Fruit fly (Drosophila melanogaster) whole organism, embryonic: ENCODE data around the gene CG31265.

Source experiments
- CG11085 ChIP-seq: fragments of 200-800 bp; sonication (Bioruptor generic); IDR thresholded peaks from 2 replicates; pipeline ENCODE4 v1.3.6; 2022; ENCODE audit warnings: missing biosample characterization, missing genetic modification characterization
- CG11247 ChIP-seq: fragments of 200-800 bp; sonication (Bioruptor generic); IDR thresholded peaks from 2 replicates; pipeline ENCODE4 v1.3.6; 2022; ENCODE audit warnings: missing biosample characterization, missing genetic modification characterization
- CG11695 ChIP-seq: fragments of 200-800 bp; sonication (Bioruptor generic); IDR thresholded peaks from 3 replicates; pipeline ENCODE4 v1.3.6; 2022; ENCODE audit warnings: missing biosample characterization, missing genetic modification characterization
- CG12071 ChIP-seq: fragments of 200-800 bp; sonication (Bioruptor generic); optimal IDR thresholded peaks from 3 replicates; lab custom pipeline; 2018; ENCODE audit warnings: missing biosample characterization, mild to moderate bottlenecking, missing genetic modification characterization
- CG12391 ChIP-seq: fragments of 200-800 bp; sonication (Bioruptor generic); optimal IDR thresholded peaks from 3 replicates; lab custom pipeline; 2018; ENCODE audit warnings: missing biosample characterization, mild to moderate bottlenecking, missing genetic modification characterization, moderate library complexity
- CG12769 ChIP-seq: fragments of 200-800 bp; sonication (Bioruptor generic); optimal IDR thresholded peaks from 2 replicates; lab custom pipeline; 2019; ENCODE audit warnings: missing biosample characterization, mild to moderate bottlenecking, missing genetic modification characterization, moderate library complexity
- CG13775 ChIP-seq: fragments of 200-800 bp; sonication (Bioruptor generic); optimal IDR thresholded peaks from 3 replicates; lab custom pipeline; 2017; ENCODE audit warnings: missing biosample characterization, mild to moderate bottlenecking, missing genetic modification characterization
- CG14965 ChIP-seq: fragments of 200-800 bp; sonication (Bioruptor generic); optimal IDR thresholded peaks from 2 replicates; lab custom pipeline; 2016; ENCODE audit warnings: missing biosample characterization, missing genetic modification characterization, borderline replicate concordance
- CG15514 ChIP-seq: fragments of 200-800 bp; sonication (Bioruptor generic); optimal IDR thresholded peaks from 3 replicates; lab custom pipeline; 2017; ENCODE audit warnings: missing biosample characterization, missing genetic modification characterization, mild to moderate bottlenecking, moderate library complexity, missing genetic modification reagents
- CG1602 ChIP-seq: fragments of 200-800 bp; sonication (Bioruptor generic); optimal IDR thresholded peaks from 3 replicates; lab custom pipeline; 2016; ENCODE audit warnings: missing biosample characterization, missing genetic modification characterization
- CG1603 ChIP-seq: fragments of 200-800 bp; sonication (Bioruptor generic); optimal IDR thresholded peaks from 2 replicates; lab custom pipeline; 2019; ENCODE audit warnings: missing biosample characterization, mild to moderate bottlenecking, missing genetic modification characterization, moderate library complexity
- CG16813 ChIP-seq: fragments of 200-800 bp; sonication (Bioruptor generic); IDR thresholded peaks from 3 replicates; pipeline ENCODE4 v1.3.6; 2022; ENCODE audit warnings: missing biosample characterization, missing genetic modification characterization; ENCODE audit not compliant: partially characterized antibody
- CG17186 ChIP-seq: fragments of 200-800 bp; sonication (Bioruptor generic); optimal IDR thresholded peaks from 3 replicates; lab custom pipeline; 2017; ENCODE audit warnings: missing biosample characterization, missing genetic modification reagents, missing genetic modification characterization
- CG18262 ChIP-seq: fragments of 200-800 bp; optimal IDR thresholded peaks from 3 replicates; lab custom pipeline; 2019; ENCODE audit warnings: missing biosample characterization, mild to moderate bottlenecking, missing genetic modification characterization, moderate library complexity
- CG18619 ChIP-seq: fragments of 200-800 bp; sonication (Bioruptor generic); optimal IDR thresholded peaks from 3 replicates; lab custom pipeline; 2017; ENCODE audit warnings: missing biosample characterization, mild to moderate bottlenecking, missing genetic modification characterization
- CG2712 ChIP-seq: fragments of 200-800 bp; optimal IDR thresholded peaks from 3 replicates; lab custom pipeline; 2019; ENCODE audit warnings: missing biosample characterization, mild to moderate bottlenecking, missing genetic modification characterization, moderate library complexity
- CG30020 ChIP-seq: fragments of 200-800 bp; optimal IDR thresholded peaks from 2 replicates; lab custom pipeline; 2019; ENCODE audit warnings: missing biosample characterization, mild to moderate bottlenecking, missing genetic modification characterization, moderate library complexity
- CG31388 ChIP-seq: fragments of 200-800 bp; sonication (Bioruptor generic); optimal IDR thresholded peaks from 2 replicates; lab custom pipeline; 2016; ENCODE audit warnings: missing biosample characterization, missing genetic modification characterization
- CG34376 ChIP-seq: fragments of 200-800 bp; sonication (Bioruptor generic); optimal IDR thresholded peaks from 2 replicates; lab custom pipeline; 2018; ENCODE audit warnings: missing biosample characterization, mild to moderate bottlenecking, missing genetic modification characterization
- CG42726 ChIP-seq: fragments of 200-800 bp; sonication (Bioruptor generic); IDR thresholded peaks from 2 replicates; pipeline ENCODE4 v1.3.6; 2022; ENCODE audit warnings: missing biosample characterization, missing genetic modification characterization; ENCODE audit not compliant: partially characterized antibody
- CG4328 ChIP-seq: fragments of 200-800 bp; sonication (Bioruptor generic); optimal IDR thresholded peaks from 3 replicates; lab custom pipeline; 2017; ENCODE audit warnings: missing biosample characterization, missing genetic modification reagents, missing genetic modification characterization
- CG4617 ChIP-seq: fragments of 200-800 bp; sonication (Bioruptor generic); optimal IDR thresholded peaks from 3 replicates; lab custom pipeline; 2016; ENCODE audit warnings: missing biosample characterization, missing genetic modification characterization, borderline replicate concordance
- CG5245 ChIP-seq: fragments of 200-800 bp; sonication (Bioruptor generic); optimal IDR thresholded peaks from 3 replicates; lab custom pipeline; 2016; ENCODE audit warnings: missing biosample characterization, missing genetic modification characterization
- CTCF ChIP-seq: fragments of 200-800 bp; sonication (Bioruptor generic); optimal IDR thresholded peaks from 2 replicates; lab custom pipeline; 2017; ENCODE audit warnings: missing biosample characterization, mild to moderate bottlenecking, missing genetic modification characterization, moderate library complexity
- Chrac-16 ChIP-seq: fragments of 200-800 bp; sonication (Bioruptor generic); optimal IDR thresholded peaks from 3 replicates; lab custom pipeline; 2016; ENCODE audit warnings: missing biosample characterization, missing genetic modification characterization
- Dek ChIP-seq: fragments of 200-800 bp; sonication (Bioruptor generic); optimal IDR thresholded peaks from 3 replicates; lab custom pipeline; 2019; ENCODE audit warnings: missing biosample characterization, mild to moderate bottlenecking, missing genetic modification characterization, moderate library complexity
- Doc3 ChIP-seq: fragments of 200-800 bp; sonication (Bioruptor generic); IDR thresholded peaks from 3 replicates; pipeline ENCODE4 v1.3.6; 2022; ENCODE audit warnings: missing biosample characterization, missing genetic modification characterization; ENCODE audit not compliant: partially characterized antibody
- Ets97D ChIP-seq: fragments of 200-800 bp; sonication (Bioruptor generic); optimal IDR thresholded peaks from 3 replicates; lab custom pipeline; 2016; ENCODE audit warnings: missing biosample characterization, missing genetic modification characterization
- HmgD ChIP-seq: fragments of 200-800 bp; sonication (Bioruptor generic); optimal IDR thresholded peaks from 3 replicates; lab custom pipeline; 2016; ENCODE audit warnings: missing biosample characterization, missing genetic modification characterization
- Opbp ChIP-seq: fragments of 200-800 bp; sonication (Bioruptor generic); IDR thresholded peaks from 3 replicates; pipeline ENCODE4 v1.3.6; 2022; ENCODE audit warnings: missing biosample characterization, missing genetic modification characterization; ENCODE audit not compliant: partially characterized antibody
- PHDP ChIP-seq: fragments of 200-800 bp; sonication (Bioruptor generic); optimal IDR thresholded peaks from 3 replicates; lab custom pipeline; 2018; ENCODE audit warnings: missing biosample characterization, mild to moderate bottlenecking, missing genetic modification characterization, moderate library complexity
- aop ChIP-seq: fragments of 200-800 bp; sonication (Bioruptor generic); IDR thresholded peaks from 2 replicates; pipeline ENCODE4 v1.3.6; 2022; ENCODE audit warnings: missing biosample characterization, missing genetic modification characterization
- cato ChIP-seq: fragments of 200-800 bp; sonication (Bioruptor generic); optimal IDR thresholded peaks from 2 replicates; lab custom pipeline; 2016; ENCODE audit warnings: missing biosample characterization, missing genetic modification characterization, borderline replicate concordance
- corto ChIP-seq: fragments of 200-800 bp; sonication (Bioruptor generic); optimal IDR thresholded peaks from 2 replicates; lab custom pipeline; 2016; ENCODE audit warnings: missing biosample characterization, mild to moderate bottlenecking, missing genetic modification characterization, moderate library complexity
- esg ChIP-seq: fragments of 200-800 bp; sonication (Bioruptor generic); conservative IDR thresholded peaks from 2 replicates; pipeline ENCODE4 v1.3.6; 2022; ENCODE audit warnings: missing biosample characterization, missing genetic modification characterization
- gcm ChIP-seq: fragments of 200-800 bp; sonication (Bioruptor generic); optimal IDR thresholded peaks from 2 replicates; lab custom pipeline; 2019; ENCODE audit warnings: missing biosample characterization, mild to moderate bottlenecking, missing genetic modification characterization, moderate library complexity
- gfzf ChIP-seq: fragments of 200-800 bp; sonication (Bioruptor generic); optimal IDR thresholded peaks from 2 replicates; lab custom pipeline; 2016; ENCODE audit warnings: missing biosample characterization, mild to moderate bottlenecking, missing genetic modification characterization, moderate library complexity
- jigr1 ChIP-seq: fragments of 200-800 bp; sonication (Bioruptor generic); IDR thresholded peaks from 3 replicates; pipeline ENCODE4 v1.3.6; 2022; ENCODE audit warnings: missing biosample characterization, missing genetic modification characterization
- knrl ChIP-seq: fragments of 200-800 bp; sonication (Bioruptor generic); IDR thresholded peaks from 3 replicates; pipeline ENCODE4 v1.3.6; 2022; ENCODE audit warnings: missing biosample characterization, missing genetic modification characterization; ENCODE audit not compliant: partially characterized antibody
- lbe ChIP-seq: fragments of 200-800 bp; sonication (Bioruptor generic); optimal IDR thresholded peaks from 2 replicates; lab custom pipeline; 2016; ENCODE audit warnings: missing biosample characterization, mild to moderate bottlenecking, missing genetic modification characterization
- mam ChIP-seq: fragments of 200-800 bp; sonication (Bioruptor generic); optimal IDR thresholded peaks from 3 replicates; lab custom pipeline; 2016; ENCODE audit warnings: missing biosample characterization, missing genetic modification characterization
- mld ChIP-seq: fragments of 200-800 bp; sonication (Bioruptor generic); IDR thresholded peaks from 3 replicates; pipeline ENCODE4 v1.3.6; 2022; ENCODE audit warnings: missing biosample characterization, missing genetic modification characterization; ENCODE audit not compliant: partially characterized antibody
- oc ChIP-seq: fragments of 200-800 bp; sonication (Bioruptor generic); optimal IDR thresholded peaks from 2 replicates; lab custom pipeline; 2018; ENCODE audit warnings: missing biosample characterization, mild to moderate bottlenecking, missing genetic modification characterization, moderate library complexity
- row ChIP-seq: fragments of 200-800 bp; sonication (Bioruptor generic); IDR thresholded peaks from 3 replicates; pipeline ENCODE4 v1.3.6; 2022; ENCODE audit warnings: missing biosample characterization, missing genetic modification characterization
- sens ChIP-seq: fragments of 200-800 bp; sonication (Bioruptor generic); peaks from one replicate; lab custom pipeline; 2016; ENCODE audit warnings: missing biosample characterization, missing genetic modification characterization
- sr ChIP-seq: fragments of 200-800 bp; sonication (Bioruptor generic); IDR thresholded peaks from 3 replicates; pipeline ENCODE4 v1.3.6; 2022; ENCODE audit warnings: missing biosample characterization, missing genetic modification characterization
- tll ChIP-seq, 2 experiments: fragments of 200-800 bp in 1 of 2; fragments of >200 bp in 1 of 2; sonication (Bioruptor generic) in 1 of 2; optimal IDR thresholded peaks; 2 replicates each; lab custom pipeline; 2017 to 2019; ENCODE audit warnings: missing biosample characterization in 2 of 2, missing genetic modification characterization in 2 of 2, mild to moderate bottlenecking in 1 of 2, moderate library complexity in 1 of 2
- tna ChIP-seq: fragments of 200-800 bp; sonication (Bioruptor generic); IDR thresholded peaks from 2 replicates; pipeline ENCODE4 v1.3.6; 2022; ENCODE audit warnings: missing biosample characterization, missing genetic modification characterization; ENCODE audit not compliant: partially characterized antibody
- wek ChIP-seq: fragments of 200-800 bp; sonication (Bioruptor generic); optimal IDR thresholded peaks from 3 replicates; lab custom pipeline; 2018; ENCODE audit warnings: missing biosample characterization, mild to moderate bottlenecking, missing genetic modification characterization, moderate library complexity

CG31265 gene

DNA sequence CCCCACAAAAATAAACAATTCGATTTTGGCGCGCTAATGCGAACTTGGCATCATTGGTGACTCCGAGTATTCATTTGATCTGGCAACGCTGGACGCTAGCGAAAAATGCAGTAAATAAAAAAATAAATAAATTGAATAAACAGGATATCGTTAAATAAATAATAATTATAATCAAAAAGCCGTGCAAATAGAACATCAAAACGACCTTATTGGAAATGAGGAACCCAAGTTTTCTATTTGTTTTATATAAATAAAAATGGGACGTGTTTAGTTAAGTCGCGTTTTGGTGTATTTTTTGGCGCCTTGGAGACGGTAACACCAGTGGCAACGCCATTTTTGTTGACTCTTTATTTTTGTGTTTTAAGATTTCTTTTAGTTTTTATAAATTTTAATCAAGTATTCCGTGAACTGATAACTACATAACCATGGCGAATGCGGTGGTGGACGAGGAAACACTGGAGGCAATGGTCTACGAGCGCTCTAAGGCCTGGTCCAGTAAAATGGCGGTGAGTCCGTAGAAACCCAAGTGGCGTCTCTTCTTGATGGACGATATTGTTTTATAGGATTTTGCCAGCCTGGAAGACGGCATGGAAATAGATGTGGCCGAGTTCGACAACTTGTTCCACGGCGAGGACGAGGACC is 39.9 kb upstream of the CG31265 start, which contains the start of gene cal1 (continued):
- TF ChIP-seq Opbp (no peak), CG30020 (peak; percentile 39), CG11085 (GFP tag; lab: Robert Waterston, UW) (no peak), mld (GFP tag; lab: Robert Waterston, UW) (no peak), HmgD (GFP tag; lab: Kevin White, UChicago) (no peak), corto (GFP tag; lab: Kevin White, UChicago) (no peak), CG1602 (GFP tag; lab: Kevin White, UChicago) (no peak), CG4328 (no peak), tna (GFP tag; lab: Robert Waterston, UW) (no peak), Dek (no peak), CG34376 (no peak), CG16813 (GFP tag; lab: Robert Waterston, UW) (no peak), Doc3 (GFP tag; lab: Robert Waterston, UW) (no peak), oc (tag; lab: Kevin White, UChicago) (no peak), row (peak; percentile 49), jigr1 (GFP tag; lab: Robert Waterston, UW) (no peak), CG42726 (no peak), CG11247 (GFP tag; lab: Robert Waterston, UW) (no peak), CG14965 (GFP tag; lab: Kevin White, UChicago) (no peak), esg (no peak), CTCF (peak; percentile 4), CG12769 (tag; lab: Kevin White, UChicago) (no peak), CG13775 (GFP tag; lab: Kevin White, UChicago) (no peak), aop (GFP tag; lab: Robert Waterston, UW) (no peak), CG4617 (peak; percentile 51), CG18262 (tag; lab: Kevin White, UChicago) (no peak), CG1603 (tag; lab: Kevin White, UChicago) (no peak), Chrac-16 (no peak), gfzf (GFP tag; lab: Kevin White, UChicago) (peak; percentile 65), CG12391 (tag; lab: Kevin White, UChicago) (peak; percentile 28), cato (GFP tag; lab: Kevin White, UChicago) (no peak), knrl (peak; percentile 52; the same call in 2 of the 3 replicates), sr (GFP tag; lab: Robert Waterston, UW) (no peak), CG2712 (tag; lab: Kevin White, UChicago) (peak; percentile 51), tll (GFP tag; optimal IDR thresholded peaks at IDR 0.05; lab: Kevin White, UChicago) (peak in 1 of 2 experiments; percentile 77), PHDP (no peak), CG18619 (GFP tag; lab: Kevin White, UChicago) (no peak), CG15514 (peak; percentile 64), CG31388 (GFP tag; lab: Kevin White, UChicago) (no peak), lbe (no peak), wek (GFP tag; lab: Kevin White, UChicago) (no peak), mam (GFP tag; lab: Kevin White, UChicago) (no peak), CG11695 (GFP tag; lab: Robert Waterston, UW) (no peak), CG12071 (GFP tag; lab: Kevin White, UChicago) (no peak), CG5245 (GFP tag; lab: Kevin White, UChicago) (no peak), Ets97D (GFP tag; lab: Kevin White, UChicago) (peak; percentile 15), gcm (GFP tag; lab: Kevin White, UChicago) (no peak), CG17186 (GFP tag; lab: Kevin White, UChicago) (peak; percentile 11), sens (GFP tag; lab: Kevin White, UChicago) (peak; percentile 58)
